Fruit fly (Drosophila melanogaster) whole organism, adult: ENCODE data around the gene CG14174.

Source experiments
- CG11617 ChIP-seq: fragments of 200-800 bp; sonication (Bioruptor generic); optimal IDR thresholded peaks from 2 replicates; lab custom pipeline; 2017; ENCODE audit warnings: mild to moderate bottlenecking, missing biosample characterization, missing genetic modification reagents, missing genetic modification characterization
- CG12768 ChIP-seq: fragments of 200-800 bp; sonication (Bioruptor generic); optimal IDR thresholded peaks from 2 replicates; lab custom pipeline; 2017; ENCODE audit warnings: missing biosample characterization, missing genetic modification characterization, mild to moderate bottlenecking, moderate library complexity, missing genetic modification reagents
- CG14711 ChIP-seq: fragments of 200-800 bp; sonication (Bioruptor generic); optimal IDR thresholded peaks from 2 replicates; lab custom pipeline; 2018; ENCODE audit warnings: missing biosample characterization, mild to moderate bottlenecking, missing genetic modification characterization, moderate library complexity
- CG1620 ChIP-seq: fragments of 200-800 bp; sonication (Bioruptor generic); optimal IDR thresholded peaks from 2 replicates; lab custom pipeline; 2016; ENCODE audit warnings: missing biosample characterization, missing genetic modification characterization
- CG33017 ChIP-seq: fragments of 200-800 bp; sonication (Bioruptor generic); optimal IDR thresholded peaks from 2 replicates; lab custom pipeline; 2018; ENCODE audit warnings: missing biosample characterization, mild to moderate bottlenecking, missing genetic modification characterization, moderate library complexity
- CG5204 ChIP-seq: fragments of 200-800 bp; sonication (Bioruptor generic); optimal IDR thresholded peaks from 2 replicates; lab custom pipeline; 2016; ENCODE audit warnings: missing biosample characterization, missing genetic modification characterization
- CG7045 ChIP-seq: fragments of 200-800 bp; sonication (Bioruptor generic); optimal IDR thresholded peaks from 2 replicates; lab custom pipeline; 2017; ENCODE audit warnings: missing biosample characterization, mild to moderate bottlenecking, missing genetic modification characterization
- CG7101 ChIP-seq: fragments of 200-800 bp; sonication (Bioruptor generic); optimal IDR thresholded peaks from 2 replicates; lab custom pipeline; 2018; ENCODE audit warnings: missing biosample characterization, mild to moderate bottlenecking, missing genetic modification characterization, moderate library complexity
- Clk ChIP-seq: fragments of 200-800 bp; sonication (Bioruptor generic); optimal IDR thresholded peaks from 2 replicates; lab custom pipeline; 2017; ENCODE audit warnings: missing biosample characterization, missing genetic modification characterization
- Crg-1 ChIP-seq: fragments of 200-800 bp; sonication (Bioruptor generic); optimal IDR thresholded peaks from 2 replicates; lab custom pipeline; 2016; ENCODE audit warnings: missing biosample characterization, missing genetic modification characterization
- Hr96 ChIP-seq: fragments of 200-800 bp; sonication (Bioruptor generic); optimal IDR thresholded peaks from 2 replicates; lab custom pipeline; 2016; ENCODE audit warnings: missing biosample characterization, missing genetic modification characterization
- Mnt ChIP-seq: fragments of 200-800 bp; sonication (Bioruptor generic); optimal IDR thresholded peaks from 2 replicates; lab custom pipeline; 2016; ENCODE audit warnings: missing biosample characterization, mild to moderate bottlenecking, missing genetic modification characterization
- bab1 ChIP-seq: fragments of 200-800 bp; sonication (Bioruptor generic); optimal IDR thresholded peaks from 3 replicates; lab custom pipeline; 2019; ENCODE audit warnings: missing biosample characterization, mild to moderate bottlenecking, missing genetic modification characterization, moderate library complexity
- cic ChIP-seq: fragments of 200-800 bp; sonication (Bioruptor generic); optimal IDR thresholded peaks from 2 replicates; lab custom pipeline; 2017; ENCODE audit warnings: missing biosample characterization, mild to moderate bottlenecking, missing genetic modification characterization, moderate library complexity
- cnc ChIP-seq, 2 experiments: fragments of >200 bp; optimal IDR thresholded peaks; 2 replicates each; lab custom pipeline; 2017
- kay ChIP-seq: fragments of 200-800 bp; sonication (Bioruptor generic); peaks from one replicate; lab custom pipeline; 2016; ENCODE audit warnings: missing biosample characterization, missing genetic modification characterization, borderline replicate concordance
- ovo ChIP-seq: fragments of 200-800 bp; sonication (Bioruptor generic); optimal IDR thresholded peaks from 2 replicates; lab custom pipeline; 2016; ENCODE audit warnings: missing biosample characterization, missing genetic modification characterization
- pad ChIP-seq: fragments of 200-800 bp; sonication (Bioruptor generic); optimal IDR thresholded peaks from 3 replicates; lab custom pipeline; 2017; ENCODE audit warnings: missing biosample characterization, missing genetic modification characterization, mild to moderate bottlenecking, moderate library complexity, missing genetic modification reagents
- tj ChIP-seq: fragments of 200-800 bp; sonication (Bioruptor generic); optimal IDR thresholded peaks from 3 replicates; lab custom pipeline; 2017; ENCODE audit warnings: missing biosample characterization, mild to moderate bottlenecking, missing genetic modification characterization, moderate library complexity
- toe ChIP-seq: fragments of 200-800 bp; sonication (Bioruptor generic); optimal IDR thresholded peaks from 2 replicates; lab custom pipeline; 2016; ENCODE audit warnings: missing biosample characterization, missing genetic modification characterization

Gene CG14174

DNA sequence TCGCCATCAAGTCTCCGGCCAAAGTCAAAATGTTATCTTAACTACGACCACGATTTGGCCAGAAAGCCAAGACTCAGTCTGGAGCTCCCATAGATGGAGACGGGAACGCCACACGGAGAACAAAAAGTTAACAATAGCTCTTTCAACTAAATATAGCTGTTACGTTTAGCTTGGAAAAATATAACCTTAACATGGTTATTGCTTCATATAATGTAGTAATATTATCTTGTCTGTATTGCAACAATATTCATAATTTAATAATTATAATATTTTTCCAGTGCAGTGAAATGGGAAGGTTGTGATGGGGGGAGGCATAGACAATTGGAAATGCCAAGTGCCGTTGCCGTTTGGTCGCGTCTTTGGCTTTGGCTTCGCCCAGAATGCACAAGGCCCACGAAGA lies 26.3 kb downstream of the CG14174 start:
- no peak for TF ChIP-seq CG7045
- no peak for TF ChIP-seq CG1620 (GFP tag; lab: Kevin White, UChicago)
- TF ChIP-seq Clk (GFP tag; lab: Kevin White, UChicago), result no peak
- TF ChIP-seq cic (GFP tag; lab: Kevin White, UChicago), result no peak
- no peak for TF ChIP-seq CG14711 (tag; lab: Kevin White, UChicago)
- TF ChIP-seq pad, result no peak
- TF ChIP-seq ovo, result no peak
- no peak for TF ChIP-seq bab1
- TF ChIP-seq Hr96 (GFP tag; lab: Kevin White, UChicago), result no peak

DNA sequence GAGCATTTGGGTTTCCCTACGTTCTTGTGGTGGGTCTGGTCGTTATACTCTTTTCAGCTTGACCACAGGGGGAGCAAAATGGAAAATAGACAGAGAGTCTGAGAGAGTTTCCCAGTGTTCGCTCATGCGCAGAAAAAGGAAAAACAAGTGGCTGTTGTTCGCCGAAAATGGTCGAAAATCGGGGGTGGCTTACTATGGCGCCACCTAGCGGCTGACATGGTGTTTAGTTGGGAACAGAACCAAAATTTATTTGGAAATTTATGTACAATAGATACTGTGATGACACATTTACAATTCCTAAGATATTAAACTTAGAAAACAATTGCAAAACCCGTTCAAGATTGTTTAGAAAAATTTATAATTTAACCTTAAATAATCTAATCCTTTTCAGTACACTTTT lies 32.5 kb downstream of the CG14174 start:
- TF ChIP-seq Clk (GFP tag; lab: Kevin White, UChicago), result no peak
- no peak for TF ChIP-seq CG12768 (GFP tag; lab: Kevin White, UChicago)
- no peak for TF ChIP-seq ovo
- no peak for TF ChIP-seq CG33017
- TF ChIP-seq CG5204, result no peak
- TF ChIP-seq kay (GFP tag; lab: Kevin White, UChicago), result no peak
- no peak for TF ChIP-seq CG11617 (GFP tag; lab: Kevin White, UChicago)
- no peak for TF ChIP-seq cnc (optimal IDR thresholded peaks at IDR 0.05; lab: Kevin White, UChicago)
- TF ChIP-seq CG7045, result no peak
- TF ChIP-seq pad, result no peak
- no peak for TF ChIP-seq cic (GFP tag; lab: Kevin White, UChicago)
- TF ChIP-seq tj (GFP tag; lab: Kevin White, UChicago), result no peak
- TF ChIP-seq CG14711 (tag; lab: Kevin White, UChicago), result no peak
- no peak for TF ChIP-seq CG1620 (GFP tag; lab: Kevin White, UChicago)

DNA sequence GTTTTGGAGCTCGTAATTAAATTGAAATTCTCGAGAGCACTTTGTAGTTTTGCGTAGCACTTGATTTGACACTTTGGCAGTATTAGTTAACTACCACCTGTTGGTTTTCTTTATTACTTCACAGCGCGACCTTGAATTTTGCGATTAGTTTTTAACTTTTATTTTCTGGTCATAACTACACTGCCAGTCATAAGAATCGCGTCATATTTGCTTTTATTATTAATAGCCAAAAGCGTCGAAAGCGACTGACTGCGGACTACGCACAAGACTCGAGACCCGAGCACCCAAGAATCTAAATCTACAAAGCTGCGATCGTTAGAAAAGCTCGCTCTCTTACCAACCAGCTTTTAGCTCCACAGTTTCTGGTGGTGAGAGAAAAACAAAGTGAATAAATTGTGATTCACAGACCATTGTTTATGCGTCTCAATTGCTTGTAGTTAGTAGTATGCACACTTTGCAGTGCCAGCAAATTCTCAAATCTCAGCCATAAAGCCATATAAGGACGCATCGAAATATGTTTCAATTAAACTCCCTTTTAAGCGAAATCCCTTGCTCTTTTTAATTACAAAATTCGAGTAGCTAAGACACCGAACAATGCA lies 41.1 kb downstream of the CG14174 start, which contains the start of gene CG42268:
Gene CG42268, minus strand, starts transcription at position 245 of the 599 bp plus-strand sequence.
- TF ChIP-seq toe (GFP tag; lab: Kevin White, UChicago) (no peak), CG1620 (GFP tag; lab: Kevin White, UChicago) (no peak), CG7101 (tag; lab: Kevin White, UChicago) (no peak), CG33017 (peak; percentile 32), CG14711 (tag; lab: Kevin White, UChicago) (no peak), tj (GFP tag; lab: Kevin White, UChicago) (no peak), bab1 (no peak), CG12768 (GFP tag; lab: Kevin White, UChicago) (peak; percentile 37), Crg-1 (no peak), ovo (no peak), Clk (GFP tag; lab: Kevin White, UChicago) (no peak), CG7045 (no peak), CG11617 (GFP tag; lab: Kevin White, UChicago) (no peak), kay (GFP tag; lab: Kevin White, UChicago) (peak; percentile 89), Mnt (no peak), Hr96 (GFP tag; lab: Kevin White, UChicago) (no peak), cic (GFP tag; lab: Kevin White, UChicago) (peak; percentile 57), pad (peak; percentile 6), CG5204 (no peak), cnc (optimal IDR thresholded peaks at IDR 0.05; lab: Kevin White, UChicago) (no peak)

DNA sequence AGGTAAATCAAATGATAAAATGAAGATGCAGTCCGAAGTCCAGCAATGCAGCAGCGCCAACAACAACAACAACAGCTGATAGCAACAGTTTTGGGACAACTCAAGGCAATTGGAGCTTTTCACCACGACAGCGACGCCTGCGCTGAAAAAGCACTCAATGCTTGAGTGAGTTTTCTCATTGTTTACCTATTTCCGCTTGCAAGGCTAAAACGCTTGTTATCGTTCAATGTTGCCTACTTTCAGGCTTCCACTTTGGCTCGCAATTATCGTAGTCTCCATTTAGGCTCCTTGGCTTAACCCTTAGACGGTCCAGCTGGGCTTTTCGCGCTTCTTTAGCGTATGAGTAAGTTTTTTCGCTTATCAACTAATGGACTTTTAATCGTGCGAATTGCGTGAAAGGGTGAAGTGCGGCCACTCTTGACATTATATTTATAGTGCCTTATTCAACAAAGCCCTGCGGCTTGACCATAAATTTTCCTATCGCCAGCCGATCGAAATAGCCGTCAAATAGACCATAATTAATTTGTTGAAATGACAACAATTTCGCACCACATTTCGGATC lies 43.0 kb downstream of the CG14174 start:
- no peak for TF ChIP-seq toe (GFP tag; lab: Kevin White, UChicago)
- peak; percentile 25 for TF ChIP-seq bab1
- TF ChIP-seq Clk (GFP tag; lab: Kevin White, UChicago), result no peak
- no peak for TF ChIP-seq ovo
- no peak for TF ChIP-seq CG7101 (tag; lab: Kevin White, UChicago)
- peak; percentile 4 for TF ChIP-seq CG1620 (GFP tag; lab: Kevin White, UChicago)
- TF ChIP-seq CG5204, result no peak
- TF ChIP-seq CG7045, result no peak
- TF ChIP-seq Crg-1, result no peak
- TF ChIP-seq Mnt, result no peak
- no peak for TF ChIP-seq CG14711 (tag; lab: Kevin White, UChicago)
- no peak for TF ChIP-seq CG12768 (GFP tag; lab: Kevin White, UChicago)
- no peak for TF ChIP-seq kay (GFP tag; lab: Kevin White, UChicago)
- TF ChIP-seq Hr96 (GFP tag; lab: Kevin White, UChicago), result no peak
- peak; percentile 9 for TF ChIP-seq cic (GFP tag; lab: Kevin White, UChicago)
- no peak for TF ChIP-seq CG33017
- TF ChIP-seq CG11617 (GFP tag; lab: Kevin White, UChicago), result no peak
- TF ChIP-seq tj (GFP tag; lab: Kevin White, UChicago), result peak; percentile 65
- TF ChIP-seq cnc (optimal IDR thresholded peaks at IDR 0.05; lab: Kevin White, UChicago), result no peak
- TF ChIP-seq pad, result no peak

DNA sequence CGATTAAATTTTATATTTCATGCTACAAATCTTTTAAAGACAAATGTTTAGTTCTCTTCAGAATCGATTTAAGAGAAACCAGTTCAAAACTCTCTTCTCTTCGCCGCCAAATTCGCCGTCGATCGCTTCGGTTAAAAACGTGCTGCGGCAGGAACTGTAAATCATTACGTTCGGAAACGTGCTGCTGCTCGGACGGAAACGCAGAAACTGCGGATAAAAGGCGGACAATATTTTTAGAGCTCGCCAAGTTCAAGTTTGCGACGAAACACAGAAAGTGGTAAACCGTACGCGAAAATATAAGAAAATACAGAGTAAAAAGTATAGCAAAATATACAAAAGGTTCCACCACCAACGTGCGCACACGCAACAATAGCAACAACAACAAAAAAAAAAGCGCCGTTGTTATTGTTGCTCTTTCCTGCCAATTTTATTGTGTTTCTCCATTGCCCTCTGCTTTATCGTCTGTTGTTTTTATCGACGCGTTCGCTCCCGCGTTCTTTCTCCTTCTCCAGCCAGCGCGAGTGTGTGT lies 44.3 kb downstream of the CG14174 start, which contains the start of gene Ae2:
Gene Ae2, plus strand, starts transcription at position 156 of the 529 bp plus-strand sequence.
- TF ChIP-seq toe (GFP tag; lab: Kevin White, UChicago) (no peak), tj (GFP tag; lab: Kevin White, UChicago) (peak; percentile 48), Clk (GFP tag; lab: Kevin White, UChicago) (no peak), CG7045 (no peak), pad (peak; percentile 36), CG12768 (GFP tag; lab: Kevin White, UChicago) (no peak), CG14711 (tag; lab: Kevin White, UChicago) (no peak), CG33017 (no peak), CG11617 (GFP tag; lab: Kevin White, UChicago) (no peak), CG7101 (tag; lab: Kevin White, UChicago) (no peak), cic (GFP tag; lab: Kevin White, UChicago) (no peak), CG1620 (GFP tag; lab: Kevin White, UChicago) (no peak), bab1 (peak; percentile 58), Hr96 (GFP tag; lab: Kevin White, UChicago) (no peak), CG5204 (no peak), kay (GFP tag; lab: Kevin White, UChicago) (no peak), Mnt (peak; percentile 25), cnc (optimal IDR thresholded peaks at IDR 0.05; lab: Kevin White, UChicago) (no peak), ovo (peak; percentile 37), Crg-1 (no peak)
